Worm (Caenorhabditis elegans) whole organism, L4 larva: ENCODE measurements around the gene fax-1.
A peak's percentile ranks its signal among the peaks of the same experiment; 100 is the strongest.

Experiments
- F10B5.3 ChIP-seq: sonication (generic microtip); optimal IDR thresholded peaks from 2 replicates; lab custom pipeline; 2016; ENCODE audit warnings: mild to moderate bottlenecking, missing genetic modification characterization, missing compliant biosample characterization
- T26A8.4 ChIP-seq: fragments of 200-800 bp; sonication (Bioruptor generic); IDR thresholded peaks from 2 replicates; pipeline ENCODE4 v1.3.6; 2022; ENCODE audit warnings: missing genetic modification characterization, missing compliant biosample characterization
- Y48G9A.11 ChIP-seq: fragments of 200-800 bp; sonication (Bioruptor generic); IDR thresholded peaks from 2 replicates; pipeline ENCODE4 v1.3.6; 2022; ENCODE audit warnings: missing genetic modification reagents, missing genetic modification characterization, missing compliant biosample characterization
- ZK546.5 ChIP-seq, 2 experiments: sonication (generic microtip); optimal IDR thresholded peaks; 2 replicates each; lab custom pipeline; 2017; ENCODE audit warnings: missing biosample characterization in 2 of 2, missing genetic modification characterization in 2 of 2
- aha-1 ChIP-seq: fragments of 150-350 bp; peaks from one replicate; lab custom pipeline; 2014; ENCODE audit warnings: missing biosample characterization, missing genetic modification characterization
- arid-1 ChIP-seq: fragments of 200-800 bp; sonication (Bioruptor generic); conservative IDR thresholded peaks from 2 replicates; pipeline ENCODE4 v1.3.6; 2022; ENCODE audit warnings: missing genetic modification reagents, missing genetic modification characterization, missing compliant biosample characterization
- ces-1 ChIP-seq: fragments of 150-350 bp; sonication (generic microtip); optimal IDR thresholded peaks from 4 replicates; lab custom pipeline; 2014; ENCODE audit warnings: missing biosample characterization, missing genetic modification reagents, missing genetic modification characterization
- cey-2 ChIP-seq: sonication (generic microtip); optimal IDR thresholded peaks from 3 replicates; lab custom pipeline; 2017; ENCODE audit warnings: missing genetic modification characterization, mild to moderate bottlenecking, missing compliant biosample characterization, antibody characterized with exemption, borderline replicate concordance; ENCODE audit not compliant: insufficient read depth
- ctbp-1 ChIP-seq: fragments of 200-800 bp; sonication (Bioruptor generic); IDR thresholded peaks from 2 replicates; pipeline ENCODE4 v1.3.6; 2022; ENCODE audit warnings: missing genetic modification reagents, missing genetic modification characterization, missing compliant biosample characterization
- daf-12 ChIP-seq: fragments of 150-350 bp; optimal IDR thresholded peaks from 2 replicates; lab custom pipeline; 2014; ENCODE audit warnings: missing biosample characterization, missing genetic modification reagents, missing genetic modification characterization
- daf-16 ChIP-seq, 3 experiments: sonication (generic microtip); optimal IDR thresholded peaks; 2 replicates each; lab custom pipeline; 2016 to 2017; ENCODE audit warnings: missing genetic modification characterization in 3 of 3, missing genetic modification reagents in 3 of 3, mild to moderate bottlenecking in 2 of 3, missing compliant biosample characterization in 2 of 3, missing biosample characterization in 1 of 3, moderate library complexity in 1 of 3
- dmd-8 ChIP-seq: fragments of 200-800 bp; sonication (Bioruptor generic); IDR thresholded peaks from 2 replicates; pipeline ENCODE4 v1.3.6; 2022; ENCODE audit warnings: missing genetic modification characterization, missing compliant biosample characterization
- dmd-9 ChIP-seq: fragments of 200-800 bp; sonication (Bioruptor generic); IDR thresholded peaks from 2 replicates; pipeline ENCODE4 v1.3.6; 2022; ENCODE audit warnings: missing genetic modification reagents, missing genetic modification characterization, missing compliant biosample characterization
- dpl-1 ChIP-seq: fragments of 150-350 bp; optimal IDR thresholded peaks from 2 replicates; lab custom pipeline; 2014; ENCODE audit warnings: missing biosample characterization, missing genetic modification reagents, missing genetic modification characterization
- fkh-10 ChIP-seq: fragments of 150-350 bp; optimal IDR thresholded peaks from 2 replicates; lab custom pipeline; 2014; ENCODE audit warnings: missing biosample characterization, missing genetic modification reagents, missing genetic modification characterization
- gei-8 ChIP-seq: fragments of 200-800 bp; sonication (Bioruptor generic); optimal IDR thresholded peaks from 2 replicates; lab custom pipeline; 2018; ENCODE audit warnings: mild to moderate bottlenecking, missing genetic modification characterization, missing compliant biosample characterization
- jun-1 ChIP-seq: fragments of 150-350 bp; optimal IDR thresholded peaks from 2 replicates; lab custom pipeline; 2014; ENCODE audit warnings: missing biosample characterization, missing genetic modification reagents, missing genetic modification characterization
- lin-13 ChIP-seq: fragments of 150-350 bp; optimal IDR thresholded peaks from 2 replicates; lab custom pipeline; 2014; ENCODE audit warnings: missing biosample characterization, missing genetic modification reagents, missing genetic modification characterization
- lin-29 ChIP-seq: fragments of 200-800 bp; sonication (Bioruptor generic); IDR thresholded peaks from 2 replicates; pipeline ENCODE4 v1.3.6; 2022; ENCODE audit warnings: missing genetic modification reagents, missing genetic modification characterization, missing compliant biosample characterization
- lsy-2 ChIP-seq, 2 experiments: fragments of 150-350 bp in 1 of 2; sonication (generic microtip) in 1 of 2; optimal IDR thresholded peaks; 2 replicates each; lab custom pipeline; 2014 to 2017; ENCODE audit warnings: missing biosample characterization in 2 of 2, missing genetic modification characterization in 2 of 2
- mdl-1 ChIP-seq, 2 experiments: fragments of 150-350 bp in 1 of 2; sonication (generic microtip) in 1 of 2; optimal IDR thresholded peaks; 2 replicates each; lab custom pipeline; 2014 to 2017; ENCODE audit warnings: missing biosample characterization in 2 of 2, missing genetic modification characterization in 2 of 2
- mdt-29 ChIP-seq: fragments of 200-800 bp; sonication (Bioruptor generic); IDR thresholded peaks from 2 replicates; pipeline ENCODE4 v1.3.6; 2022; ENCODE audit warnings: missing genetic modification reagents, missing genetic modification characterization, missing compliant biosample characterization
- mep-1 ChIP-seq: fragments of 150-350 bp; sonication (generic microtip); optimal IDR thresholded peaks from 3 replicates; lab custom pipeline; 2014; ENCODE audit warnings: missing biosample characterization, missing genetic modification characterization
- nhr-11 ChIP-seq: fragments of 150-350 bp; optimal IDR thresholded peaks from 2 replicates; lab custom pipeline; 2014; ENCODE audit warnings: missing biosample characterization, missing genetic modification characterization
- nhr-237 ChIP-seq: sonication (generic microtip); optimal IDR thresholded peaks from 2 replicates; lab custom pipeline; 2017; ENCODE audit warnings: missing biosample characterization, missing genetic modification characterization
- nhr-28 ChIP-seq: fragments of 150-350 bp; optimal IDR thresholded peaks from 2 replicates; lab custom pipeline; 2014; ENCODE audit warnings: missing biosample characterization, missing genetic modification characterization
- nhr-6 ChIP-seq: fragments of 150-350 bp; optimal IDR thresholded peaks from 2 replicates; lab custom pipeline; 2014; ENCODE audit warnings: missing biosample characterization, missing genetic modification characterization
- pqm-1 ChIP-seq: sonication (generic microtip); optimal IDR thresholded peaks from 2 replicates; lab custom pipeline; 2017; ENCODE audit warnings: missing biosample characterization, missing genetic modification characterization
- saeg-2 ChIP-seq: fragments of 200-800 bp; sonication (Bioruptor generic); IDR thresholded peaks from 2 replicates; pipeline ENCODE4 v1.3.6; 2022; ENCODE audit warnings: missing genetic modification reagents, missing genetic modification characterization, missing compliant biosample characterization
- unc-62 ChIP-seq, 3 experiments: fragments of 150-350 bp in 1 of 3; sonication (generic microtip); optimal IDR thresholded peaks in 2 of 3; peaks in 1 of 3; 1 replicate in 1 of 3; 2 replicates in 2 of 3; lab custom pipeline; 2014 to 2017; ENCODE audit warnings: missing biosample characterization in 3 of 3, missing genetic modification characterization in 3 of 3, missing genetic modification reagents in 3 of 3, missing genotype in 1 of 3
- zfp-2 ChIP-seq: sonication (generic microtip); optimal IDR thresholded peaks from 2 replicates; lab custom pipeline; 2016; ENCODE audit warnings: mild to moderate bottlenecking, missing genetic modification characterization, missing compliant biosample characterization

fax-1 gene

ce11 chrX:3204778-3205177 is 5.6 kb upstream of the fax-1 start, which contains the start of gene F28B4.1:
F28B4.1 (plus strand) TSS chrX:3205078.
- TF ChIP-seq nhr-11 (tag; lab: Kevin White, UChicago) (no peak), mdl-1 (tag; optimal IDR thresholded peaks at IDR 0.05; lab: Kevin White, UChicago) (no peak), F10B5.3 (tag; lab: Kevin White, UChicago) (no peak), nhr-237 (no peak), nhr-6 (tag; lab: Kevin White, UChicago) (no peak), dmd-9 (GFP tag; lab: Robert Waterston, UW) (no peak), unc-62 (GFP tag; optimal IDR thresholded peaks at IDR 0.05 in 1 of 2; lab: Kevin White, UChicago) (peak in 1 of 2 experiments; percentile 62), unc-62 (tag; optimal IDR thresholded peaks at IDR 0.05; lab: Kevin White, UChicago) (no peak)

ce11 chrX:3202350-3202749 is 3.2 kb upstream of the fax-1 start:
- TF ChIP-seq lin-13 (GFP tag; lab: Kevin White, UChicago) (no peak), gei-8 (GFP tag; lab: Kevin White, UChicago) (no peak), lin-29 (GFP tag; lab: Robert Waterston, UW) (no peak), mdt-29 (GFP tag; lab: Robert Waterston, UW) (no peak), daf-16 (GFP tag; optimal IDR thresholded peaks at IDR 0.05; lab: Kevin White, UChicago) (no peak), daf-16 (tag; optimal IDR thresholded peaks at IDR 0.05; lab: Kevin White, UChicago) (no peak), zfp-2 (tag; lab: Kevin White, UChicago) (no peak), Y48G9A.11 (GFP tag; lab: Robert Waterston, UW) (no peak), dmd-8 (GFP tag; lab: Robert Waterston, UW) (no peak), pqm-1 (tag; lab: Kevin White, UChicago) (no peak), cey-2 (tag; lab: Kevin White, UChicago) (no peak), saeg-2 (GFP tag; lab: Robert Waterston, UW) (no peak), mep-1 (tag; lab: Kevin White, UChicago) (no peak), fkh-10 (GFP tag; lab: Kevin White, UChicago) (no peak), T26A8.4 (GFP tag; lab: Robert Waterston, UW) (no peak), ZK546.5 (tag; optimal IDR thresholded peaks at IDR 0.05; lab: Kevin White, UChicago) (no peak), nhr-28 (no peak), dpl-1 (GFP tag; lab: Kevin White, UChicago) (no peak), daf-12 (tag; lab: Kevin White, UChicago) (no peak)

ce11 chrX:3197319-3197718 is 1.8 kb downstream of the fax-1 start:
- TF ChIP-seq aha-1 (tag; lab: Kevin White, UChicago) (peak; percentile 69), jun-1 (tag; lab: Kevin White, UChicago) (no peak)
- TF ChIP-seq, all 104 proteins: peak for 1

ce11 chrX:3191353-3192065 is 7.6 kb downstream of the fax-1 start:
- TF ChIP-seq ces-1 (peak; percentile 46), ctbp-1 (GFP tag; lab: Robert Waterston, UW) (0 out of 2 replicates have a peak, but pooled peaks have one; percentile 11), arid-1 (GFP tag; lab: Robert Waterston, UW) (no peak), unc-62 (GFP tag; optimal IDR thresholded peaks at IDR 0.05 in 1 of 2; lab: Kevin White, UChicago) (peak in 1 of 2 experiments; percentile 30), unc-62 (tag; optimal IDR thresholded peaks at IDR 0.05; lab: Kevin White, UChicago) (no peak)
- TF ChIP-seq, all 104 proteins: peak for 3

ce11 chrX:3190193-3190592 is 9.0 kb downstream of the fax-1 start:
- TF ChIP-seq mep-1 (tag; lab: Kevin White, UChicago) = no peak
- TF ChIP-seq lsy-2 (tag; optimal IDR thresholded peaks at IDR 0.05; lab: Kevin White, UChicago) = no peak
- peak in 1 of 2 experiments; percentile 9 for TF ChIP-seq unc-62 (GFP tag; optimal IDR thresholded peaks at IDR 0.05 in 1 of 2; lab: Kevin White, UChicago)
- TF ChIP-seq unc-62 (tag; optimal IDR thresholded peaks at IDR 0.05; lab: Kevin White, UChicago) = no peak
